Worm (Caenorhabditis elegans) whole organism, dauer: Measurements from ENCODE around the gene gon-1.
"Not testable (repeated sequence)": the region's sequence is repeated elsewhere in the genome, so short reads cannot be mapped to it uniquely, and the experiment has no call there.

Experiments used
- unc-62 ChIP-seq: sonication (generic microtip); optimal IDR thresholded peaks from 2 replicates; lab custom pipeline; 2017; ENCODE audit warnings: missing biosample characterization, missing genetic modification reagents, missing genetic modification characterization

Gene gon-1

DNA sequence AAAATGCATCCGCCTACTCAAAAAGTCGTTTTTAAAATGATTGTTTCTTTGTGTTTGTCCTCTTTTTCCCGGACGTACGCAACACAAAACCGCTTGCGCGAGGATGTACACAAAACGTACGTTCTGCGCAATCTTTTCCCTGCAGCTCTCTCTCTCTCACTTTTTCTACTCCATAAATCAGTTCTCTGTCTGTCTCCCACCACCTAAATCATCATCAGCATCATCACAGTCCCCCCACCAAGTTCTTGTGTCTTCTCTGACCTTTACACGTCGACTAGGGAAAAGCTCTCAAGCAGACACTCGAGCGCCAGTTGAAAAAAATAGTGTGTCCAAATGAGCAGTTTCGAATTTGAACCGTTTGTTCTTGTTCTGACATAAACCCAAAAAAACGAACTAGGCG lies 9.0 kb downstream of the gon-1 start:
- no peak for TF ChIP-seq unc-62 (GFP tag; lab: Kevin White, UChicago)

DNA sequence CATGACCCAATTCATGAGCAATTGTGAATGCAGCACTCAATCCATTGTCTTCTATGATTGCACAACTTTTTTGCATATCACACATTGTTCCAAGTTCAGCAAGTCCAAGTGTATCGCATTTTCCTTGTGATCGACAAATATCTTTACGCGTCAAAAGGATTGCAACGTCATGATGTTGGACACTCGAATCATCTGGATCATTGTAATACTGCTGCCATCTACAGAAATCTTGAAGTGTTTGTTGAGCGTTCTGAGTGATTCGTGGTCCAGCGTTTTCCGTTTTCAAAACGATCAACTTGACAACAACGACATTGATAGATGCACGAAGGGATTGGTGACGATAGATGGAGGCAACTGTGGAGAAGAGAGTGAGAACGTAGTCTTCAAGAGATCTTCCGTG lies 10.0 kb downstream of the gon-1 start:
- TF ChIP-seq unc-62 (GFP tag; lab: Kevin White, UChicago) = no peak

DNA sequence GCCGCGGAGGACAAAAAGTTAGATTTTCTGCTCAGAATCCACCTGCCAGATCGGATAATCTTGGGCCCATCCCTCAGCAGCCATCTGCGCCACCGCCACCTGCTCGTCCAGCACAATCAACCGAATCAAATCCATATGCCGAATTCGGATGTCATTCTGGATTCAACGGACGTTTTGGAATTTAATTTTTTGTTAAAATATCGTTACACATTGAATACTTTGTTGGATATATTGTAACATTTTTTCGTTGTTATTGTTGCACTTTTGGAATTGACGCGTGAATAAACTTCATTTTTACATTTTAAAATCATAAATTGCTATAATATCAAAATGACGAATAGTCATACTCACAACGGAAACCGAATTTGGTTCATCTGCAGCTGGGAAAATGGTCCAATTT lies 19.7 kb downstream of the gon-1 start, which contains the start of gene spe-29:
spe-29 (plus strand) TSS at position 301 of the 400 bp plus-strand sequence.
- TF ChIP-seq unc-62 (GFP tag; lab: Kevin White, UChicago) = no peak

DNA sequence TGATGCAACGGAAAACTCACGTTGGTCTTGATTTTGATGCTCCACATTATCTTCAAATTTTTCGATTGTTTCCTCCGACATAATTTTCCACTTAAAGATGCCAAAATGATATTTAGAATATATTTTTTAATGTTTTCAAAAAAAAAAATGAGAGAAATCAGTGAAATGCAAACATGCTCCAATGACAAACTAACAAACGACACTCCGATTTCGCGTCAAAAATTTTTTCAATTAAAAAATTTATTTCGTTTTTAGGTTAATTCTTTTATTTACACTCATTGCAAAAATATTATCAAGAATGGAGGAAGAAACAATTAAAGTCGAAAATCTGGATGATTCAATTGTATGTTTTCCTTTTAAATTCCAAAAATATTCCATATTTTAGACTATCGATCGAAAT lies 21.2 kb downstream of the gon-1 start, which contains the start of the genes trmt-10A and F25H8.2:
trmt-10A (minus strand) TSS at position 159 of the 400 bp plus-strand sequence.
F25H8.2 (plus strand) TSS at position 181 of the 400 bp plus-strand sequence.
- TF ChIP-seq unc-62 (GFP tag; lab: Kevin White, UChicago) = no peak

DNA sequence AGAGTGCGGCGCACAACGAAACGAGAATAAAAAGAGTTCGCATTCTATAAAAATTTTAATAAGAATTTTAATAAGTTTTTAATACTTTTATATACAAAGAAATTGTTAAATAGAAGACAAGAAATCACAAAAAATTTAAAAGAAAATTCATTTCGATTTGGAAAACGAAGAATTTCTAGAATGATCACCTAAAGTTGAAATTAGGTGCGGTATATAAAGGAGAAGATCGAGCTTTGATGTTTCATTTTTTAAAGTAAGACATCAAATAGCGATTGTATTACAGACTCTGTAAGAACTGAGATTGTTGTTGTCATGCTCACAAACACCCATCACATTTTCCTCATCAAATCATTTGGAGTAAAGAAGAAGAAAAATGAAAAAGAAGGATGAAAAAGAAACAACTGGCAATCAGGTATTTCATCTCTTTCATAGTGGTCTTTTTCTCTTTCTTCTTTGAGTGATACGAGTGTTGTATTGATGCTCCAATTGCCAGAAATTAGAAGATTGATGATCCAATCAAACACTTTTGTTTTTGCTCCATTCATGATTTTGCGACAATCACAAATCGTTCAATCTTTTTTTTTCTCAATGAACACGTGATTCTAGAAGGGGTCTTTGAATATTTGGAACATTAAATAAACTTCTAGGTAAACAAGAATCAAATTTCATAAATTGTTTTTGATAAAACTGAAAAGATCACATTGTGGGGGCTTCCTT lies 24.9 kb downstream of the gon-1 start, which contains the start of gene dur-1:
dur-1 (minus strand) TSS at position 51 of the 717 bp plus-strand sequence.
- no peak for TF ChIP-seq unc-62 (GFP tag; lab: Kevin White, UChicago)

DNA sequence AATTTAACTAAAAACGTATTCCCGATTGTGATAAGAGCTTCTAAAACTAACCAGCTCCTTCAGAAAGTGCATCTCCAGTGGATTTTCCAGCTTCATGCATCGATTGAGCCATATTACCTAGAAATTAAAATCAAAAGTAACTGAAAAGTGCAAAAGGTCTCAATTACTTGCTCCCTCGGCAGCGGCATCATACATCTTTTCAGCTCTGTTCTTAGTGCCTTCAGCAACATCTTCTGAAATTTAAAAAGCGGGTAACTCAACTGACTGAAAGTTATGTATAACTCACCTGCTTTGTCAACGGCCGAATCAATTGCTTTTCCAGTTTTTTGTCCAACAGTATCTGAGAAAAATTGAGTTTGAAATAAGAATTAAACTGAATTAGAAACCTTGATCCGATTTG lies 28.8 kb downstream of the gon-1 start:
- no peak for TF ChIP-seq unc-62 (GFP tag; lab: Kevin White, UChicago)

DNA sequence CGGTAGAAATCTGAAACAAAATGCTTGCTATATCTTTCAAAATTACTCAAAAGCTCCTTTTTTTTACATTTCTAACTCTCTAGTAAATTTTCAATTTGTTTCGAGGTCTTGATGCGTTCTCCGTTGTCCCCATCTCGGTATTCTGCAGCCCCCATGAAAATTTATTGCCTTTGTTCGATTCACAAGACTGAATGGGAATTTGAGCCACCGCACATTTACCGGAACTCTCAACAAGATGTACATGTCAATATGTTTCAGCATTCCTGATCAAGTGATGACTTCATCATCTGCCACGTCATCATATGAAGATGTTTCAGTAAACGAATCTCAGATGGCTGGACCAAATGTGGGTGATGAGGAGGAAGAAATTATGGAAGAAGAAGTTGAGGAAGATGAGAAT lies 32.8 kb downstream of the gon-1 start:
- no peak for TF ChIP-seq unc-62 (GFP tag; lab: Kevin White, UChicago)

DNA sequence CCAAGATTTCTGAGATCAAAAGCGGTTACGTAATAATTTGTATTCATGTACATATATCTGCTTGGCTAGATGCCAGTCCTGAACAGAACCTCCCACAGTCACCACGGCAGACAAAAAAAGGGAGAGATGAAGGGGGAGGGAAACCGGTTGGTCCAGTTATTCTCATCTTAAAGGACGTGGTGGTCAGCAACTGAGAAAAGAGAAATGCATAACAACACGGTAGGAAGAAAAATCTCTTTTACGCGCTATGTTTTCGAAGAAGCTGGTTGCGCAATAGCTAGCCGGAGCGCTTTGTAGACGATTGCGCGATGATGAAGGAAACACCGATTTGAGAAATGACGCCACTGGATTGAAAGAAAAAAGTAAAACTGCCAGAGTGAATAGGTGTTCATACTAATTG lies 35.2 kb downstream of the gon-1 start:
- TF ChIP-seq unc-62 (GFP tag; lab: Kevin White, UChicago) = no peak

DNA sequence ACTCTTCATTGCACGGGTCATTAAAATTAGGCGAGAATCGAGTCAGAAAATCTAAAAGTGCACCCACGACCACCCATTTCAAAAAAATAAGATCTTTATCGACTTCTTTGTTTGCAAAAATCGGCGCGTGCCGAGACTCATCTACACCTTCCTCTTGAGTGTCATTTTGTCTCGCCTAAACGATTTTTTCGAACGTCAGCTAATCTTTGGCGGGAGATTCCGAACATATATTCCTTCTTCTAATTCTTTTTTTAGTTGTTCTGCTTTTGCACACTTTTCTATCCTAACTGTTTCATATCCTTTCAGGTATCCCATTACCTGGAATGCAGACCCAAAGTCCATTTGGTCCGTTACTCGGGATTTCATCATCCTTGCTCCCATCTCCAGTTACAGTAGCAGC lies 37.0 kb downstream of the gon-1 start, which contains the start of gene bed-3:
bed-3 (plus strand) TSS at position 301 of the 400 bp plus-strand sequence.
- TF ChIP-seq unc-62 (GFP tag; lab: Kevin White, UChicago) = no peak

DNA sequence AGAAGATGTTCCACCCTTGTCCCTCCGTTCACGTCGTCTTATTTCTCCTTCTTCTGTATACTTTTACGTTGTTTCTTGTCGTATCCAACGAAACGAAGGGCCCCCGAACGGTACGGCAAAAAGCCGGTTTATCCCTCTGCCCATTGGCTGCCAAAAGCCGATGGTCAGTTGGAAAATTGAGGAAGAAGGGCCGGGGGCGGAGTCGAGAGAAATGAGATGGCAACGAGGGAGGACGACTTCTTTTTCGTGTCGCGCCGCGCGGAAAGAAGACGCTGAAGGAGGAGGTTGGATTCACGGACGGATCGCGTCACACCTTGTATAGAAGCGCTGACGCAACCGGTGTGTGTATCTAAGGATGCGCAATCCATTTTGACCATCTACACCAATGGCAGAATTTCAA lies 38.1 kb downstream of the gon-1 start:
- no peak for TF ChIP-seq unc-62 (GFP tag; lab: Kevin White, UChicago)

DNA sequence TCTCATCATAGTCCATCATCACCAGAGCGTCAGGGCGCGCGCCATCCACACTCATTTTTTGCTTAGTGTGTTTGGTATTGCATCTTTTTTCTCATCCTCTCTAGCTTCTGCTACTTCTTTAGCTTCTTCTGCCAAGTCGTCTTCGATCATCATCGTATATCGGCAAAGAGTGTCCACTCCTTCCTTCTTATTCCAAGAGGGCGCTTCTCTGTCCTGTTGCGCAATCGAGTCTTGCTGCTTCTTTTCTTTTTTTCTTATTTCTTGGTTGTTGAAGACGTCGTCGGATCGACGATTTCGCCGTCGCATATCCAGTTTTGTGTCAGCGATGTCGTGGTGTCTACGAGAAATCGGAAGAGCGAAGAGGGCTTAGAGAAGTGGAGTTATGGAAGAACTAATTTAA lies 40.2 kb downstream of the gon-1 start:
- TF ChIP-seq unc-62 (GFP tag; lab: Kevin White, UChicago) = no peak

DNA sequence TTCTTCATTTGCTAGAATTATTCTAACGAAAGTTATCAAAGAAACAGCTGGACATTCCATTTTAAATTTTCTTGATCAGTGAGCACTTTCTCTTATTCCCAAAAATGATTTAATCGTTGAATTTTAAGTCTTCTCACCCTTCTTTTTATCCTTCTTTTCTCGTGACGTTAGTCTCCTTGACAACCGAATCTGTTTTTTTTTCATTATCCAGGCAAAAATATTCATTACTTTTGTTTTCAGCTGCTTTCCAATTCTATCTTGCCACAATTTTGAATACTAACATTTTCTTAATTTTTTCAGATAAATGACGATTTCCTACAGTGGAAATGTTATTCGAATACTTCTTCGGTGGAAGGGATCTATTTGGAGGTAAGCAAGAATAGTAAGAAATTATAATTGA lies 49.6 kb downstream of the gon-1 start, which contains the start of gene best-13:
best-13 (plus strand) TSS at position 301 of the 400 bp plus-strand sequence.
- TF ChIP-seq unc-62 (GFP tag; lab: Kevin White, UChicago) = no peak

DNA sequence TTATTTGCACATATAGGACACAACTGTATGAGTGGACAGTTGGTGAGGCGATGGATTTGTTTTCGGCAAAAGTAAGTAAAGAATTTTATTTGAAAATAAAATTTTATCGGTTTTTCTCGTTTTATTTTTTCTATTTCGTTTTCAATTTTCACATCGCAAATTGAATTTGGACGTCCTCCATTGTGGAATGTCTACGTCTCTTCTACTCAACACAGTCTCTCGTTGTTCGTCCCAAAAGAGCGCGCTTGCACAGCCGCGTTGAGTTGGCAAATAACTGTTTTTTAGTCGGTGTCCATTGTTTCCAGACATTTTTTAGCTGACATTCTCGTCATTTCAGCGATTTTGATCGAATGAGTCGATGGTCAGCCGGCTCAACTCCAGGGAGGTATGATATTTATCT lies 54.0 kb downstream of the gon-1 start:
- TF ChIP-seq unc-62 (GFP tag; lab: Kevin White, UChicago) = no peak

DNA sequence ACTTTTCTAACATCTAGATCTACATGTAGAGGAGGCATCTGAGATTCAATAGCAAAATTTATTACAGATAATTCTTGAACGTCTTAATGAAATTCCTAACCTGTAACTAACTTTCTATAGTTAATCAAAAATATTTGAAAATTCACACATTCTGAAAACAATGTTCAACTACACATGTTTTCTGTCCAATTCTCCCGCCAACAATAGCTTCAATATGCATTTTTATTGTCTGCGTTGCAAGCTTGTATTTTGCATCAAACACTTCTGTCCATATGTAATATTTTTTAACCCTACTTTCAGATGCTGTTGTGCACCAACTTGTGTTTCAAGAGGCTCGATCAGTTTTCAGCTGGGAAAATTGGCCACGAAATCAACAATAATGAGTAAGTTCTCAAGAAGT lies 54.5 kb downstream of the gon-1 start, which contains the start of gene tbc-3:
tbc-3 (plus strand) TSS at position 301 of the 400 bp plus-strand sequence.
- TF ChIP-seq unc-62 (GFP tag; lab: Kevin White, UChicago) = no peak

DNA sequence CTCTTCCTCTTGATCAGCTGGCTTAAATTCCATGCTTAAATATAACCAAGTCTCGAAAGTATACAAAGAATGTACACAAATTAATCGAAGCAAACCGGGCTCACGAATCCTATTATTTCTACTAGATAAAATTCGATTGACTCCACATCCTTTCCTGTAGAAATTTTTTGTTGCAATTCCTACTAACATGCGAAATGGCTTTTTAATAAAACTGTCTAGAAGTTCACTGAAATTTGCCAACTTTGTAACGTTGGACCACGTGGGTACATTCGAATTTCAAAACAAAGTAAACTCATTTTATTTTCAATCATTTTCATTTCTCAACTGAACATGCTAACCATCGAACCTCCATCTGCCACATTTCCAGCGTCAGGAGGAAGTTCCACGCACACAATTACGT lies 58.1 kb downstream of the gon-1 start, which contains the start of gene ssp-32:
ssp-32 (plus strand) TSS at position 301 of the 400 bp plus-strand sequence.
- no peak for TF ChIP-seq unc-62 (GFP tag; lab: Kevin White, UChicago)

DNA sequence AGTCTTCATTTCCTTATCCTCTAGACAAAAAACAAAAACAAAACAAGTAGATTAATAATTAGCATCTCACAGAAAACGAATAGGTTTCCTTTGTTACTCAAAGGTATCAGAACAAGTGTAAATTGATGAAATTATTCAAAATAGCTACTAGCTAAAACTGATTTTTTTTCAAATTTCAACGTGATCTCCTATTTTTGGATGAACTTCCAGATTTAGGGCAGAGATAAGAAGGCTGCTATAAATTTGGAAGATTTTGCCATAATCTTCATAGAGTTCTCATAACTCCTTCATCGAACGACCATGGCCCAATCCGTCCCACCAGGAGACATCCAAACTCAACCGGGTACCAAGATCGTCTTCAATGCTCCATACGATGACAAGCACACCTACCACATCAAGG lies 58.9 kb downstream of the gon-1 start, which contains the start of gene msp-77:
msp-77 (plus strand) TSS at position 301 of the 400 bp plus-strand sequence.
- not testable (repeated sequence) for TF ChIP-seq unc-62 (GFP tag; lab: Kevin White, UChicago)

DNA sequence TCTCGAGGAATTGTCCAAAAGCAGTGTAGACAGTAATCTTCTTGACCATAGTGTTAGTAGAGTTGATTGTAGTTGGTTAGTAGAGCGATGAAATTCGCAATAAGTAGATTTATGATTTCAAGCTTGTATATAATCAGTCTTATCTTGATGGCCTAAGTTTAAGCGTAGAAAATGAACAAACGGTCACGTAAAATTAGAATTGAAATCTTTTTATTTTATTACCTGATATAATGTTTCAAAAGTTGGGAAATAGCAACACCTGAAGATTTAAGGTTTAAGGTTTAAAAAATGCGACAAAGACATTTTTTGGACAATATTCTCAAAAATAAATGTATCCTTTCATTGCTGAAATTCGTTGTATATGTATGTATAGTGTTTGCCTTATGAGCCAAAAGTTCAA lies 59.6 kb downstream of the gon-1 start, which contains the start of gene sss-1:
sss-1 (minus strand) TSS at position 101 of the 400 bp plus-strand sequence.
- TF ChIP-seq unc-62 (GFP tag; lab: Kevin White, UChicago) = not testable (repeated sequence)
